Worm (Caenorhabditis elegans) whole organism, L1 larva: ENCODE data around the gene C25F9.16.

Source experiments
- lin-13 ChIP-seq: fragments of 150-350 bp; optimal IDR thresholded peaks from 2 replicates; lab custom pipeline; 2014; ENCODE audit warnings: missing biosample characterization, missing genetic modification reagents, missing genetic modification characterization
- nhr-77 ChIP-seq: fragments of 150-350 bp; optimal IDR thresholded peaks from 2 replicates; lab custom pipeline; 2014; ENCODE audit warnings: missing biosample characterization, missing genetic modification characterization

ce11 chrV:19394750-19395149, 39.4 kb upstream of the C25F9.16 start, which contains the start of gene C25F9.8:
- no peak for TF ChIP-seq nhr-77 (tag; lab: Kevin White, UChicago)
- TF ChIP-seq lin-13 (GFP tag; lab: Kevin White, UChicago), result no peak
